Worm (Caenorhabditis elegans) whole organism, late embryonic: ENCODE measurements around the gene F08D12.3.

Experiments used
- C08G9.2 ChIP-seq: sonication (generic microtip); optimal IDR thresholded peaks from 2 replicates; lab custom pipeline; 2016; ENCODE audit warnings: mild to moderate bottlenecking, missing genetic modification characterization, moderate library complexity, missing compliant biosample characterization
- C38D4.7 ChIP-seq: fragments of 200-800 bp; sonication (Bioruptor generic); optimal IDR thresholded peaks from 2 replicates; lab custom pipeline; 2018; ENCODE audit warnings: mild to moderate bottlenecking, missing genetic modification characterization, moderate library complexity, missing compliant biosample characterization
- F13H6.1 ChIP-seq: sonication (generic microtip); optimal IDR thresholded peaks from 2 replicates; lab custom pipeline; 2016; ENCODE audit warnings: missing genetic modification characterization, missing compliant biosample characterization
- K02D7.2 ChIP-seq: sonication (generic microtip); optimal IDR thresholded peaks from 2 replicates; lab custom pipeline; 2017; ENCODE audit warnings: mild to moderate bottlenecking, missing genetic modification characterization, missing compliant biosample characterization
- K09A11.1 ChIP-seq: sonication (generic microtip); optimal IDR thresholded peaks from 2 replicates; lab custom pipeline; 2017; ENCODE audit warnings: antibody characterized with exemption, mild to moderate bottlenecking, missing genetic modification characterization, missing compliant biosample characterization; ENCODE audit not compliant: insufficient read depth
- Y22D7AL.16 ChIP-seq: sonication (generic microtip); optimal IDR thresholded peaks from 2 replicates; lab custom pipeline; 2016; ENCODE audit warnings: missing genetic modification characterization, missing compliant biosample characterization
- ahr-1 ChIP-seq: sonication (generic microtip); optimal IDR thresholded peaks from 2 replicates; lab custom pipeline; 2016; ENCODE audit warnings: missing genetic modification characterization, missing compliant biosample characterization
- ceh-14 ChIP-seq: sonication (generic microtip); optimal IDR thresholded peaks from 2 replicates; lab custom pipeline; 2016; ENCODE audit warnings: missing genotype, missing genetic modification characterization, missing compliant biosample characterization
- ceh-18 ChIP-seq: sonication (generic microtip); optimal IDR thresholded peaks from 2 replicates; lab custom pipeline; 2016; ENCODE audit warnings: missing genetic modification characterization, missing compliant biosample characterization
- ceh-19 ChIP-seq: fragments of 200-800 bp; sonication (Bioruptor generic); optimal IDR thresholded peaks from 2 replicates; lab custom pipeline; 2018; ENCODE audit warnings: mild to moderate bottlenecking, missing genetic modification characterization, missing compliant biosample characterization
- ceh-22 ChIP-seq: sonication (generic microtip); optimal IDR thresholded peaks from 2 replicates; lab custom pipeline; 2017; ENCODE audit warnings: missing biosample characterization, missing genetic modification characterization
- ceh-31 ChIP-seq: sonication (generic microtip); optimal IDR thresholded peaks from 2 replicates; lab custom pipeline; 2016; ENCODE audit warnings: missing genetic modification characterization, missing compliant biosample characterization
- ceh-34 ChIP-seq: sonication (generic microtip); optimal IDR thresholded peaks from 2 replicates; lab custom pipeline; 2016; ENCODE audit warnings: mild to moderate bottlenecking, missing genetic modification characterization, missing compliant biosample characterization
- ceh-48 ChIP-seq: sonication (generic microtip); optimal IDR thresholded peaks from 2 replicates; lab custom pipeline; 2016; ENCODE audit warnings: missing genetic modification characterization, inconsistent platforms, missing compliant biosample characterization
- ceh-9 ChIP-seq: sonication (generic microtip); optimal IDR thresholded peaks from 2 replicates; lab custom pipeline; 2016; ENCODE audit warnings: mild to moderate bottlenecking, missing genetic modification characterization, inconsistent platforms, missing compliant biosample characterization
- che-1 ChIP-seq: sonication (generic microtip); optimal IDR thresholded peaks from 2 replicates; lab custom pipeline; 2016; ENCODE audit warnings: mild to moderate bottlenecking, missing genetic modification characterization, missing compliant biosample characterization
- dmd-4 ChIP-seq: sonication (generic microtip); optimal IDR thresholded peaks from 2 replicates; lab custom pipeline; 2016; ENCODE audit warnings: borderline replicate concordance, missing genetic modification characterization, missing compliant biosample characterization
- elt-2 ChIP-seq: sonication (generic microtip); optimal IDR thresholded peaks from 2 replicates; lab custom pipeline; 2016; ENCODE audit warnings: missing genetic modification reagents, missing genetic modification characterization, missing compliant biosample characterization
- elt-4 ChIP-seq: sonication (generic microtip); optimal IDR thresholded peaks from 2 replicates; lab custom pipeline; 2016; ENCODE audit warnings: missing genetic modification characterization, missing compliant biosample characterization
- eyg-1 ChIP-seq: sonication (generic microtip); optimal IDR thresholded peaks from 2 replicates; lab custom pipeline; 2016; ENCODE audit warnings: missing genotype, missing genetic modification characterization, missing compliant biosample characterization
- fkh-10 ChIP-seq: fragments of 150-350 bp; optimal IDR thresholded peaks from 2 replicates; lab custom pipeline; 2014; ENCODE audit warnings: missing biosample characterization, missing genetic modification reagents, missing genetic modification characterization
- fkh-6 ChIP-seq: sonication (generic microtip); optimal IDR thresholded peaks from 2 replicates; lab custom pipeline; 2016; ENCODE audit warnings: missing genetic modification characterization, missing compliant biosample characterization
- gmeb-2 ChIP-seq: sonication (generic microtip); optimal IDR thresholded peaks from 2 replicates; lab custom pipeline; 2016; ENCODE audit warnings: missing genetic modification characterization, inconsistent platforms, missing compliant biosample characterization
- hlh-6 ChIP-seq: sonication (generic microtip); optimal IDR thresholded peaks from 2 replicates; lab custom pipeline; 2016; ENCODE audit warnings: missing genotype, missing genetic modification characterization, missing compliant biosample characterization
- hlh-8 ChIP-seq: sonication (generic microtip); optimal IDR thresholded peaks from 2 replicates; lab custom pipeline; 2016; ENCODE audit warnings: missing genotype, missing genetic modification characterization, missing compliant biosample characterization
- lim-6 ChIP-seq: sonication (generic microtip); optimal IDR thresholded peaks from 2 replicates; lab custom pipeline; 2016; ENCODE audit warnings: missing genetic modification characterization, missing compliant biosample characterization
- madf-2 ChIP-seq: sonication (generic microtip); optimal IDR thresholded peaks from 2 replicates; lab custom pipeline; 2017; ENCODE audit warnings: missing genetic modification characterization, missing compliant biosample characterization
- nhr-11 ChIP-seq: fragments of 150-350 bp; optimal IDR thresholded peaks from 2 replicates; lab custom pipeline; 2014; ENCODE audit warnings: missing biosample characterization, missing genetic modification characterization
- nhr-232 ChIP-seq: sonication (generic microtip); optimal IDR thresholded peaks from 2 replicates; lab custom pipeline; 2016; ENCODE audit warnings: missing genetic modification characterization, missing compliant biosample characterization
- pax-1 ChIP-seq: fragments of 150-350 bp; optimal IDR thresholded peaks from 2 replicates; lab custom pipeline; 2014; ENCODE audit warnings: missing biosample characterization, missing genetic modification characterization
- pha-2 ChIP-seq: sonication (generic microtip); optimal IDR thresholded peaks from 2 replicates; lab custom pipeline; 2017; ENCODE audit warnings: mild to moderate bottlenecking, missing genetic modification characterization, missing compliant biosample characterization
- sdc-2 ChIP-seq: sonication (generic microtip); optimal IDR thresholded peaks from 2 replicates; lab custom pipeline; 2016; ENCODE audit warnings: missing genotype, missing genetic modification characterization, missing compliant biosample characterization
- syd-9 ChIP-seq: sonication (generic microtip); optimal IDR thresholded peaks from 2 replicates; lab custom pipeline; 2016; ENCODE audit warnings: mild to moderate bottlenecking, missing genetic modification characterization, moderate library complexity, missing compliant biosample characterization
- tbx-7 ChIP-seq: sonication (generic microtip); optimal IDR thresholded peaks from 2 replicates; lab custom pipeline; 2016; ENCODE audit warnings: missing genotype, missing genetic modification characterization, missing compliant biosample characterization
- unc-42 ChIP-seq: sonication (generic microtip); optimal IDR thresholded peaks from 2 replicates; lab custom pipeline; 2016; ENCODE audit warnings: missing genotype, missing genetic modification characterization, missing compliant biosample characterization
- ztf-16 ChIP-seq: sonication (generic microtip); optimal IDR thresholded peaks from 2 replicates; lab custom pipeline; 2017; ENCODE audit warnings: missing genetic modification characterization, missing compliant biosample characterization

Gene F08D12.3

ce11 chrII:2822435-2822920 lies 43.1 kb downstream of the F08D12.3 start, which contains the start of the genes fut-4 and K12H6.10:
Gene fut-4, minus strand, starts transcription at chrII:2822535.
Gene K12H6.10, plus strand, starts transcription at chrII:2822870.
- no peak for TF ChIP-seq nhr-11
- TF ChIP-seq eyg-1 = no peak
- no peak for TF ChIP-seq K02D7.2 (tag; lab: Kevin White, UChicago)
- TF ChIP-seq pax-1 (tag; lab: Kevin White, UChicago) = no peak
- TF ChIP-seq madf-2 = no peak
- no peak for TF ChIP-seq ceh-31
- TF ChIP-seq C38D4.7 (GFP tag; lab: Kevin White, UChicago) = no peak
- TF ChIP-seq F13H6.1 = no peak
- no peak for TF ChIP-seq syd-9 (tag; lab: Kevin White, UChicago)

- no peak for TF ChIP-seq unc-42 (tag; lab: Kevin White, UChicago)
- no peak for TF ChIP-seq pha-2 (tag; lab: Kevin White, UChicago)
- TF ChIP-seq lim-6 = no peak
- no peak for TF ChIP-seq eyg-1
- no peak for TF ChIP-seq ceh-22 (tag; lab: Kevin White, UChicago)
- TF ChIP-seq fkh-6 (tag; lab: Kevin White, UChicago) = no peak
- no peak for TF ChIP-seq madf-2
- no peak for TF ChIP-seq sdc-2
- no peak for TF ChIP-seq elt-4 (tag; lab: Kevin White, UChicago)
- no peak for TF ChIP-seq K09A11.1 (tag; lab: Kevin White, UChicago)
- no peak for TF ChIP-seq nhr-232 (tag; lab: Kevin White, UChicago)
- no peak for TF ChIP-seq ahr-1 (tag; lab: Kevin White, UChicago)
- TF ChIP-seq elt-2 = no peak
- TF ChIP-seq gmeb-2 (tag; lab: Kevin White, UChicago) = no peak
- TF ChIP-seq C08G9.2 (tag; lab: Kevin White, UChicago) = no peak
- TF ChIP-seq ceh-19 = no peak
- TF ChIP-seq che-1 (tag; lab: Kevin White, UChicago) = no peak
- TF ChIP-seq, all 69 proteins: peak for 0
Observed at ce11 chrII:2824169-2824568, 44.8 kb downstream of the F08D12.3 start, which contains the start of the genes K12H6.4 and K12H6.9. Gene K12H6.4, minus strand, starts transcription at chrII:2824269. Gene K12H6.9, plus strand, starts transcription at chrII:2824404.

- TF ChIP-seq dmd-4 (tag; lab: Kevin White, UChicago) (no peak), ceh-34 (tag; lab: Kevin White, UChicago) (no peak), ceh-48 (no peak), Y22D7AL.16 (tag; lab: Kevin White, UChicago) (no peak), ceh-9 (no peak), ceh-31 (no peak), fkh-10 (GFP tag; lab: Kevin White, UChicago) (no peak), pha-2 (tag; lab: Kevin White, UChicago) (no peak), hlh-6 (no peak), ceh-14 (no peak), hlh-8 (tag; lab: Kevin White, UChicago) (no peak), ceh-18 (tag; lab: Kevin White, UChicago) (no peak), fkh-6 (tag; lab: Kevin White, UChicago) (no peak), ztf-16 (no peak)
- TF ChIP-seq, all 69 proteins: peak for 0
Observed at ce11 chrII:2826073-2826472, 46.7 kb downstream of the F08D12.3 start, which contains the start of gene K12H6.5. Gene K12H6.5, minus strand, starts transcription at chrII:2826173.

ce11 chrII:2827859-2828403 lies 48.6 kb downstream of the F08D12.3 start, which contains the start of gene K12H6.8:
Gene K12H6.8, plus strand, starts transcription at chrII:2827896.
- TF ChIP-seq elt-4 (tag; lab: Kevin White, UChicago) (peak; percentile 91), tbx-7 (tag; lab: Kevin White, UChicago) (no peak)
